Fruit fly (Drosophila melanogaster) whole organism, adult: ENCODE measurements around the gene CG14352.
A peak's percentile ranks its signal among the peaks of the same experiment; 100 is the strongest.

Source experiments
- CG11617 ChIP-seq: fragments of 200-800 bp; sonication (Bioruptor generic); optimal IDR thresholded peaks from 2 replicates; lab custom pipeline; 2017; ENCODE audit warnings: mild to moderate bottlenecking, missing biosample characterization, missing genetic modification reagents, missing genetic modification characterization
- CG12768 ChIP-seq: fragments of 200-800 bp; sonication (Bioruptor generic); optimal IDR thresholded peaks from 2 replicates; lab custom pipeline; 2017; ENCODE audit warnings: missing biosample characterization, missing genetic modification characterization, mild to moderate bottlenecking, moderate library complexity, missing genetic modification reagents
- CG14711 ChIP-seq: fragments of 200-800 bp; sonication (Bioruptor generic); optimal IDR thresholded peaks from 2 replicates; lab custom pipeline; 2018; ENCODE audit warnings: missing biosample characterization, mild to moderate bottlenecking, missing genetic modification characterization, moderate library complexity
- CG1620 ChIP-seq: fragments of 200-800 bp; sonication (Bioruptor generic); optimal IDR thresholded peaks from 2 replicates; lab custom pipeline; 2016; ENCODE audit warnings: missing biosample characterization, missing genetic modification characterization
- CG33017 ChIP-seq: fragments of 200-800 bp; sonication (Bioruptor generic); optimal IDR thresholded peaks from 2 replicates; lab custom pipeline; 2018; ENCODE audit warnings: missing biosample characterization, mild to moderate bottlenecking, missing genetic modification characterization, moderate library complexity
- CG5204 ChIP-seq: fragments of 200-800 bp; sonication (Bioruptor generic); optimal IDR thresholded peaks from 2 replicates; lab custom pipeline; 2016; ENCODE audit warnings: missing biosample characterization, missing genetic modification characterization
- CG7045 ChIP-seq: fragments of 200-800 bp; sonication (Bioruptor generic); optimal IDR thresholded peaks from 2 replicates; lab custom pipeline; 2017; ENCODE audit warnings: missing biosample characterization, mild to moderate bottlenecking, missing genetic modification characterization
- CG7101 ChIP-seq: fragments of 200-800 bp; sonication (Bioruptor generic); optimal IDR thresholded peaks from 2 replicates; lab custom pipeline; 2018; ENCODE audit warnings: missing biosample characterization, mild to moderate bottlenecking, missing genetic modification characterization, moderate library complexity
- Clk ChIP-seq: fragments of 200-800 bp; sonication (Bioruptor generic); optimal IDR thresholded peaks from 2 replicates; lab custom pipeline; 2017; ENCODE audit warnings: missing biosample characterization, missing genetic modification characterization
- Crg-1 ChIP-seq: fragments of 200-800 bp; sonication (Bioruptor generic); optimal IDR thresholded peaks from 2 replicates; lab custom pipeline; 2016; ENCODE audit warnings: missing biosample characterization, missing genetic modification characterization
- Hr96 ChIP-seq: fragments of 200-800 bp; sonication (Bioruptor generic); optimal IDR thresholded peaks from 2 replicates; lab custom pipeline; 2016; ENCODE audit warnings: missing biosample characterization, missing genetic modification characterization
- Mnt ChIP-seq: fragments of 200-800 bp; sonication (Bioruptor generic); optimal IDR thresholded peaks from 2 replicates; lab custom pipeline; 2016; ENCODE audit warnings: missing biosample characterization, mild to moderate bottlenecking, missing genetic modification characterization
- bab1 ChIP-seq: fragments of 200-800 bp; sonication (Bioruptor generic); optimal IDR thresholded peaks from 3 replicates; lab custom pipeline; 2019; ENCODE audit warnings: missing biosample characterization, mild to moderate bottlenecking, missing genetic modification characterization, moderate library complexity
- cic ChIP-seq: fragments of 200-800 bp; sonication (Bioruptor generic); optimal IDR thresholded peaks from 2 replicates; lab custom pipeline; 2017; ENCODE audit warnings: missing biosample characterization, mild to moderate bottlenecking, missing genetic modification characterization, moderate library complexity
- cnc ChIP-seq, 2 experiments: fragments of >200 bp; optimal IDR thresholded peaks; 2 replicates each; lab custom pipeline; 2017
- kay ChIP-seq: fragments of 200-800 bp; sonication (Bioruptor generic); peaks from one replicate; lab custom pipeline; 2016; ENCODE audit warnings: missing biosample characterization, missing genetic modification characterization, borderline replicate concordance
- ovo ChIP-seq: fragments of 200-800 bp; sonication (Bioruptor generic); optimal IDR thresholded peaks from 2 replicates; lab custom pipeline; 2016; ENCODE audit warnings: missing biosample characterization, missing genetic modification characterization
- pad ChIP-seq: fragments of 200-800 bp; sonication (Bioruptor generic); optimal IDR thresholded peaks from 3 replicates; lab custom pipeline; 2017; ENCODE audit warnings: missing biosample characterization, missing genetic modification characterization, mild to moderate bottlenecking, moderate library complexity, missing genetic modification reagents
- tj ChIP-seq: fragments of 200-800 bp; sonication (Bioruptor generic); optimal IDR thresholded peaks from 3 replicates; lab custom pipeline; 2017; ENCODE audit warnings: missing biosample characterization, mild to moderate bottlenecking, missing genetic modification characterization, moderate library complexity
- toe ChIP-seq: fragments of 200-800 bp; sonication (Bioruptor generic); optimal IDR thresholded peaks from 2 replicates; lab custom pipeline; 2016; ENCODE audit warnings: missing biosample characterization, missing genetic modification characterization

Gene CG14352

dm6 chr2L:1611122-1611521, at the start of gene CG14352, which contains the start of gene Rab3GAP1:
TSS of gene CG14352 (plus strand) at chr2L:1611410.
TSS of gene Rab3GAP1 (minus strand) at chr2L:1611157.
- TF ChIP-seq CG11617 (GFP tag; lab: Kevin White, UChicago): peak; percentile 79
- peak; percentile 8 for TF ChIP-seq cic
- peak; percentile 74 for TF ChIP-seq CG14711 (tag; lab: Kevin White, UChicago)
- peak; percentile 68 for TF ChIP-seq pad (GFP tag; lab: Kevin White, UChicago)
- peak; percentile 84 for TF ChIP-seq Hr96
- peak; percentile 69 for TF ChIP-seq Clk
- TF ChIP-seq CG33017: peak; percentile 57
- TF ChIP-seq CG7045 (GFP tag; lab: Kevin White, UChicago): peak; percentile 86
- peak; percentile 75 for TF ChIP-seq ovo (GFP tag; lab: Kevin White, UChicago)
- no peak for TF ChIP-seq cnc (optimal IDR thresholded peaks at IDR 0.05; lab: Kevin White, UChicago)
- peak; percentile 56 for TF ChIP-seq Mnt
- TF ChIP-seq CG12768 (GFP tag; lab: Kevin White, UChicago): peak; percentile 75
- peak; percentile 79 for TF ChIP-seq CG7101
- TF ChIP-seq CG5204 (GFP tag; lab: Kevin White, UChicago): peak; percentile 85
- peak; percentile 88 for TF ChIP-seq CG1620 (GFP tag; lab: Kevin White, UChicago)
- no peak for TF ChIP-seq kay (GFP tag; lab: Kevin White, UChicago)
- peak; percentile 86 for TF ChIP-seq bab1 (GFP tag; lab: Kevin White, UChicago)
- TF ChIP-seq toe (GFP tag; lab: Kevin White, UChicago): peak; percentile 95
- peak; percentile 79 for TF ChIP-seq Crg-1 (GFP tag; lab: Kevin White, UChicago)
- peak; percentile 46 for TF ChIP-seq tj

- TF ChIP-seq Hr96 (no peak), cic (no peak), kay (GFP tag; lab: Kevin White, UChicago) (no peak)
These were observed 42.6 kb upstream of the CG14352 start for dm6 chr2L:1568631-1569030.

dm6 chr2L:1574009-1574408, 37.2 kb upstream of the CG14352 start:
- no peak for TF ChIP-seq CG14711 (tag; lab: Kevin White, UChicago)
- TF ChIP-seq cnc (optimal IDR thresholded peaks at IDR 0.05; lab: Kevin White, UChicago): no peak
- TF ChIP-seq ovo (GFP tag; lab: Kevin White, UChicago): no peak
- no peak for TF ChIP-seq pad (GFP tag; lab: Kevin White, UChicago)
- TF ChIP-seq Hr96: no peak
- TF ChIP-seq kay (GFP tag; lab: Kevin White, UChicago): no peak
- no peak for TF ChIP-seq CG11617 (GFP tag; lab: Kevin White, UChicago)
- TF ChIP-seq CG12768 (GFP tag; lab: Kevin White, UChicago): no peak
- TF ChIP-seq CG5204 (GFP tag; lab: Kevin White, UChicago): no peak
- TF ChIP-seq bab1 (GFP tag; lab: Kevin White, UChicago): no peak
- no peak for TF ChIP-seq cic
- no peak for TF ChIP-seq CG1620 (GFP tag; lab: Kevin White, UChicago)
- TF ChIP-seq CG33017: no peak
- TF ChIP-seq CG7101: no peak
- no peak for TF ChIP-seq CG7045 (GFP tag; lab: Kevin White, UChicago)
- TF ChIP-seq Clk: no peak
- no peak for TF ChIP-seq tj
- no peak for TF ChIP-seq toe (GFP tag; lab: Kevin White, UChicago)
- TF ChIP-seq Mnt: no peak

dm6 chr2L:1575604-1576003, 35.6 kb upstream of the CG14352 start:
- TF ChIP-seq CG11617 (GFP tag; lab: Kevin White, UChicago): no peak
- no peak for TF ChIP-seq kay (GFP tag; lab: Kevin White, UChicago)
- TF ChIP-seq Hr96: peak; percentile 15
- no peak for TF ChIP-seq Crg-1 (GFP tag; lab: Kevin White, UChicago)
- TF ChIP-seq cic: no peak
- TF ChIP-seq toe (GFP tag; lab: Kevin White, UChicago): peak; percentile 11
- TF ChIP-seq pad (GFP tag; lab: Kevin White, UChicago): no peak
- peak; percentile 12 for TF ChIP-seq CG7045 (GFP tag; lab: Kevin White, UChicago)
- TF ChIP-seq CG7101: no peak
- no peak for TF ChIP-seq cnc (optimal IDR thresholded peaks at IDR 0.05; lab: Kevin White, UChicago)
- TF ChIP-seq bab1 (GFP tag; lab: Kevin White, UChicago): peak; percentile 15
- no peak for TF ChIP-seq tj
- TF ChIP-seq CG1620 (GFP tag; lab: Kevin White, UChicago): no peak
- no peak for TF ChIP-seq ovo (GFP tag; lab: Kevin White, UChicago)
- no peak for TF ChIP-seq CG14711 (tag; lab: Kevin White, UChicago)
- no peak for TF ChIP-seq CG33017
- TF ChIP-seq CG5204 (GFP tag; lab: Kevin White, UChicago): no peak

- TF ChIP-seq ovo (GFP tag; lab: Kevin White, UChicago) (no peak), CG7045 (GFP tag; lab: Kevin White, UChicago) (no peak), Clk (no peak), cnc (optimal IDR thresholded peaks at IDR 0.05; lab: Kevin White, UChicago) (no peak), pad (GFP tag; lab: Kevin White, UChicago) (no peak)
These were observed 32.0 kb upstream of the CG14352 start for dm6 chr2L:1579254-1579653.

dm6 chr2L:1579800-1580199, 31.4 kb upstream of the CG14352 start:
- TF ChIP-seq Crg-1 (GFP tag; lab: Kevin White, UChicago) (no peak), pad (GFP tag; lab: Kevin White, UChicago) (no peak), cnc (optimal IDR thresholded peaks at IDR 0.05; lab: Kevin White, UChicago) (no peak), CG33017 (no peak), Mnt (no peak), CG7101 (no peak), bab1 (GFP tag; lab: Kevin White, UChicago) (no peak), CG14711 (tag; lab: Kevin White, UChicago) (no peak), CG1620 (GFP tag; lab: Kevin White, UChicago) (no peak), Hr96 (no peak), cic (no peak)
